Fruit fly (Drosophila melanogaster): ENCODE data around the gene Bdbt.
A peak's percentile ranks its signal among the peaks of the same experiment; 100 is the strongest.

Gene Bdbt

DNA sequence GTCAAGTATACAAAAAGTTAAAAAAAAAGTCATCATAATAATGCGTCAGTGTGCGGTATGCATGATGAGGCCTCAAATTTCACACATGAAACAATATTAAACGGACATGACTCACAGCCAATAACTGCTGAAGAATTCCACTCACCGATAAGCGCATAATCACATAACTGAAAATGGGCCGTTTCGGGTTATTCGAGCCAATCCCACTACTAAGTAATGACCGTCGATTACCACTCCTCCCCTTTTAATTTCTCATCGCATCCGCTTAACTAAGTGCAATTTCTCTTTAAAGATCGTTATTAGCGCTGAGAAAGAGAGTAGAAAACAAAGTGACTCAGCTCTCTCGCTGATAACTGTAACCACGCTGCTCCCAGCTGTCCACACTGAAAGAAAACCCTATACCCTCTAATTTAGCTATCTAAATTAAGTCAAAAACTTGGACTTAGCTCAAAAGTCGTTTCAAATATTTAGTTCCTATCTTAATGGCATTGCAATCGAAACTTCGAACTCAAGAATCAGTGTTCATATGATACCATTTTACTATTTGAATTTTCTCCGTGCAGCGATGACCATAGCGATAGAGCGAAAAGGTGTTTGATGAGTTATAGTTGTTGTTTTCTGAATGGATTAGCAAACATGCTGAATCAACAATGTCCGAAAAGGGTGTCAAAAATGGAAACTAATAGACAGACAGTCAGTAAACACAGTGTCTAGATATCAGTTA lies 5.8 kb downstream of the Bdbt start (continued):
- TF ChIP-seq CG15011 (GFP tag; optimal IDR thresholded peaks at IDR 0.05) (no peak), CG8765 (GFP tag; IDR thresholded peaks at IDR 0.05) (0 out of 2 replicates have a peak, but pooled peaks have one; percentile 47), CG8478 (optimal IDR thresholded peaks at IDR 0.05) (no peak), zfh2 (GFP tag; optimal IDR thresholded peaks at IDR 0.05) (peak; percentile 85), CG13894 (tag; optimal IDR thresholded peaks at IDR 0.05) (peak; percentile 21), GATAe (GFP tag; conservative IDR thresholded peaks at IDR 0.05) (peak; percentile 75), CG3407 (GFP tag; optimal IDR thresholded peaks at IDR 0.05) (peak; percentile 90), CG6813 (GFP tag; optimal IDR thresholded peaks at IDR 0.05) (peak; percentile 91), lov (optimal IDR thresholded peaks at IDR 0.05) (no peak), lov (GFP tag; IDR thresholded peaks at IDR 0.05) (peak; percentile 55; the same call in 1 of the 3 replicates), lilli (GFP tag; optimal IDR thresholded peaks at IDR 0.05) (peak; percentile 91), aop (GFP tag; IDR thresholded peaks at IDR 0.05) (peak; percentile 35; the same call in 1 of the 2 replicates), Ets97D (GFP tag; optimal IDR thresholded peaks at IDR 0.05) (peak; percentile 68), CG31224 (GFP tag; IDR thresholded peaks at IDR 0.05) (peak; percentile 75), E2f1 (GFP tag; IDR thresholded peaks at IDR 0.05) (peak; percentile 76), CG2202 (tag; optimal IDR thresholded peaks at IDR 0.05) (peak; percentile 70), yki (optimal IDR thresholded peaks at IDR 0.05) (no peak), slp2 (GFP tag; optimal IDR thresholded peaks at IDR 0.05) (peak; percentile 86), CG10209 (GFP tag; optimal IDR thresholded peaks at IDR 0.05) (peak; percentile 88), sens (GFP tag) (peak; percentile 98), rib (GFP tag; IDR thresholded peaks at IDR 0.05) (peak; percentile 49; the same call in 1 of the 2 replicates), CG18619 (GFP tag; optimal IDR thresholded peaks at IDR 0.05) (peak; percentile 88), fd3F (GFP tag; optimal IDR thresholded peaks at IDR 0.05) (peak; percentile 77), Mes4 (GFP tag; optimal IDR thresholded peaks at IDR 0.05) (peak; percentile 85), CG2889 (GFP tag; IDR thresholded peaks at IDR 0.05) (peak; percentile 66; the same call in 2 of the 3 replicates), Dad (GFP tag; optimal IDR thresholded peaks at IDR 0.05) (peak; percentile 72), h (optimal IDR thresholded peaks at IDR 0.05) (no peak), esg (GFP tag; conservative IDR thresholded peaks at IDR 0.05) (peak; percentile 84), CG8290 (GFP tag; optimal IDR thresholded peaks at IDR 0.05) (peak; percentile 67), CG8290 (tag; optimal IDR thresholded peaks at IDR 0.05) (peak in 1 of 2 experiments; percentile 92), CG6765 (GFP tag; optimal IDR thresholded peaks at IDR 0.05) (peak; percentile 42), Hr78 (GFP tag; optimal IDR thresholded peaks at IDR 0.05) (peak in 1 of 2 experiments; percentile 57), Blimp-1 (GFP tag; optimal IDR thresholded peaks at IDR 0.05) (peak; percentile 82), CG42726 (GFP tag; IDR thresholded peaks at IDR 0.05; ENCODE audit: partially characterized antibody) (no peak), CG14860 (GFP tag; IDR thresholded peaks at IDR 0.05; ENCODE audit: partially characterized antibody) (no peak), Vsx1 (GFP tag; optimal IDR thresholded peaks at IDR 0.05) (peak; percentile 83), lola (GFP tag; optimal IDR thresholded peaks at IDR 0.05) (peak in 1 of 3 experiments; percentile 73), CG18262 (tag; optimal IDR thresholded peaks at IDR 0.05) (peak; percentile 89), Adf1 (GFP tag; IDR thresholded peaks at IDR 0.05) (no peak; the same call in 1 of the 2 replicates), CG7745 (tag; optimal IDR thresholded peaks at IDR 0.05) (peak; percentile 42), az2 (GFP tag; optimal IDR thresholded peaks at IDR 0.05) (peak; percentile 82), schlank (tag; optimal IDR thresholded peaks at IDR 0.05) (peak; percentile 72), nau (GFP tag; optimal IDR thresholded peaks at IDR 0.05) (peak; percentile 82), ssp (GFP tag; IDR thresholded peaks at IDR 0.05) (peak; percentile 62), ash1 (GFP tag; optimal IDR thresholded peaks at IDR 0.05) (peak; percentile 41), kni (GFP tag; optimal IDR thresholded peaks at IDR 0.05) (peak; percentile 67), Hr39 (optimal IDR thresholded peaks at IDR 0.05) (no peak), Atf-2 (GFP tag; optimal IDR thresholded peaks at IDR 0.05) (peak; percentile 90), CG9817 (tag; optimal IDR thresholded peaks at IDR 0.05) (peak; percentile 74), CG15269 (tag; optimal IDR thresholded peaks at IDR 0.05) (peak; percentile 91)
